Worm (Caenorhabditis elegans): ENCODE data around the gene C07C7.3.
A peak's percentile ranks its signal among the peaks of the same experiment; 100 is the strongest.

The C07C7.3 gene

ce11 chrIV:9196023-9196636 lies 30.3 kb downstream of the C07C7.3 start (continued):
- peak; percentile 99 for TF ChIP-seq ztf-25 (GFP tag; IDR thresholded peaks at IDR 0.05)
- peak; percentile 99 for TF ChIP-seq ztf-28 (GFP tag; IDR thresholded peaks at IDR 0.05)
- peak; percentile 99 for TF ChIP-seq bed-2 (GFP tag; IDR thresholded peaks at IDR 0.05)
- peak; percentile 82 for TF ChIP-seq egrh-3 (GFP tag; IDR thresholded peaks at IDR 0.05)
- peak; percentile 95 for TF ChIP-seq Y67H2A.10 (GFP tag; conservative IDR thresholded peaks at IDR 0.05)
- peak in 2 of 3 experiments; percentile 14 for TF ChIP-seq lin-35 (GFP tag; optimal IDR thresholded peaks at IDR 0.05)
- peak; percentile 97 for TF ChIP-seq F33H1.4 (GFP tag; IDR thresholded peaks at IDR 0.05)
- peak; percentile 100 for TF ChIP-seq C17E4.6 (GFP tag; IDR thresholded peaks at IDR 0.05)
- TF ChIP-seq bed-1 (GFP tag; IDR thresholded peaks at IDR 0.05), result peak; percentile 97
- peak; percentile 96 for TF ChIP-seq hsf-1 (GFP tag; IDR thresholded peaks at IDR 0.05)
- TF ChIP-seq ztf-26 (tag; optimal IDR thresholded peaks at IDR 0.05), result peak; percentile 12

DNA sequence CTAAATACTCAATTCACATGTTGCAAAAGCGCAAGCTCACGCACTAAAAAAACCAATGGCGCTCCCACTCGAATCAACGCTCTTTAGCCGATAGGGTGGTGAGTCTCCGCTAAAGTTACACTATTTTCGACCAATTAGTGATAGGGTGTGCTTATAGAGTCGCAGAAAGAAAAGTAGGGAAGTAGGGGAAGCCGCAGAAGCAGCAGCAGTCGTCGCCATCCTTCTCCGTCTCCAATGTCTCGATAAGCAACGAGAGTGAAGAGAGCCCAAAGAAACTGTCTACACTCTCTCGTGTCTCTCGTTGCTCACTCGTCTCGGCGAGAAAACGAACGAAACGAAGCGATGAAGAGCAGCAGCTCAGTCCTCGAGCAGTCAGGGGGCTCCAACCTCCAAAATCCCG lies 30.9 kb downstream of the C07C7.3 start:
- TF ChIP-seq gei-17 (GFP tag; optimal IDR thresholded peaks at IDR 0.05), result no peak
- peak; percentile 40; the same call in 1 of the 2 replicates for TF ChIP-seq rcor-1 (GFP tag; IDR thresholded peaks at IDR 0.05)
- TF ChIP-seq hlh-12 (tag; optimal IDR thresholded peaks at IDR 0.05), result no peak
- TF ChIP-seq rpc-1 (optimal IDR thresholded peaks at IDR 0.05), result no peak
- no peak for TF ChIP-seq rpc-1 (tag; optimal IDR thresholded peaks at IDR 0.05)
- peak; percentile 59 for TF ChIP-seq egrh-3 (GFP tag; IDR thresholded peaks at IDR 0.05)
- TF ChIP-seq egl-18 (GFP tag; IDR thresholded peaks at IDR 0.05), result 0 out of 2 replicates have a peak, but pooled peaks have one; percentile 50
- TF ChIP-seq chd-7 (tag; optimal IDR thresholded peaks at IDR 0.05), result peak; percentile 61
- no peak for TF ChIP-seq hrde-1 (tag; optimal IDR thresholded peaks at IDR 0.05; ENCODE audit: borderline replicate concordance)
- peak; percentile 61; the same call in 1 of the 2 replicates for TF ChIP-seq hmg-1.2 (GFP tag; IDR thresholded peaks at IDR 0.05)
- no peak for TF ChIP-seq B0035.1 (tag; optimal IDR thresholded peaks at IDR 0.05)
- TF ChIP-seq tbp1 (GFP tag; optimal IDR thresholded peaks at IDR 0.05), result peak; percentile 7
- no peak for TF ChIP-seq F33H1.4 (GFP tag; IDR thresholded peaks at IDR 0.05)
- peak; percentile 24; the same call in 1 of the 2 replicates for TF ChIP-seq nfyb-1 (GFP tag; IDR thresholded peaks at IDR 0.05)
- no peak for TF ChIP-seq zim-3 (tag; optimal IDR thresholded peaks at IDR 0.05)
- peak; percentile 58 for TF ChIP-seq mcd-1 (GFP tag; IDR thresholded peaks at IDR 0.05)
- no peak for TF ChIP-seq mxl-1 (tag; optimal IDR thresholded peaks at IDR 0.05)
- TF ChIP-seq lin-54 (GFP tag; optimal IDR thresholded peaks at IDR 0.05), result no peak
- peak; percentile 52; the same call in 1 of the 2 replicates for TF ChIP-seq lir-1 (GFP tag; conservative IDR thresholded peaks at IDR 0.05)
- TF ChIP-seq dpff-1 (tag; optimal IDR thresholded peaks at IDR 0.05), result no peak
- peak; percentile 5 for TF ChIP-seq K12H6.12 (tag; optimal IDR thresholded peaks at IDR 0.05)
- TF ChIP-seq snpc-3.4 (tag; optimal IDR thresholded peaks at IDR 0.05), result peak; percentile 30
- TF ChIP-seq ztf-18 (tag; optimal IDR thresholded peaks at IDR 0.05), result no peak
- no peak for TF ChIP-seq aptf-2 (GFP tag; conservative IDR thresholded peaks at IDR 0.05)
- peak; percentile 15 for TF ChIP-seq attf-5 (GFP tag; optimal IDR thresholded peaks at IDR 0.05)
- TF ChIP-seq zfh-2 (GFP tag; conservative IDR thresholded peaks at IDR 0.05), result peak; percentile 93
- TF ChIP-seq Y95B8A.8 (GFP tag; IDR thresholded peaks at IDR 0.05), result 0 out of 2 replicates have a peak, but pooled peaks have one; percentile 7
- TF ChIP-seq hmg-20 (GFP tag; IDR thresholded peaks at IDR 0.05), result no peak
- TF ChIP-seq atf-7 (tag; optimal IDR thresholded peaks at IDR 0.05), result no peak
- TF ChIP-seq pbrm-1 (GFP tag; IDR thresholded peaks at IDR 0.05), result peak; percentile 53; the same call in 1 of the 2 replicates
- TF ChIP-seq ceh-40 (GFP tag; IDR thresholded peaks at IDR 0.05), result 0 out of 2 replicates have a peak, but pooled peaks have one; percentile 10
- peak; percentile 44; the same call in 1 of the 2 replicates for TF ChIP-seq K11D2.4 (GFP tag; IDR thresholded peaks at IDR 0.05)
- no peak for TF ChIP-seq B0019.2 (GFP tag; conservative IDR thresholded peaks at IDR 0.05)
- TF ChIP-seq die-1 (tag; optimal IDR thresholded peaks at IDR 0.05), result no peak
- no peak for TF ChIP-seq F57A8.1 (GFP tag; optimal IDR thresholded peaks at IDR 0.05)
- TF ChIP-seq snpc-4 (GFP tag; optimal IDR thresholded peaks at IDR 0.05), result no peak
- no peak for TF ChIP-seq snpc-4 (tag; optimal IDR thresholded peaks at IDR 0.05)
- TF ChIP-seq unc-62 (GFP tag; optimal IDR thresholded peaks at IDR 0.05), result peak; percentile 23

Measured in whole organism, young adult.